Worm (Caenorhabditis elegans) whole organism, L4/young adult: ENCODE results near the gene srbc-24.

ENCODE experiments used
- W03F9.2 ChIP-seq: fragments of 150-350 bp; optimal IDR thresholded peaks from 2 replicates; lab custom pipeline; 2014; ENCODE audit warnings: missing biosample characterization, missing genetic modification characterization
- dao-5 ChIP-seq: sonication (generic microtip); optimal IDR thresholded peaks from 2 replicates; lab custom pipeline; 2016; ENCODE audit warnings: missing genotype, missing genetic modification characterization, moderate library complexity, missing compliant biosample characterization
- him-1 ChIP-seq: sonication (generic microtip); optimal IDR thresholded peaks from 2 replicates; lab custom pipeline; 2016; ENCODE audit warnings: missing genotype, missing genetic modification reagents, missing genetic modification characterization, missing compliant biosample characterization

DNA sequence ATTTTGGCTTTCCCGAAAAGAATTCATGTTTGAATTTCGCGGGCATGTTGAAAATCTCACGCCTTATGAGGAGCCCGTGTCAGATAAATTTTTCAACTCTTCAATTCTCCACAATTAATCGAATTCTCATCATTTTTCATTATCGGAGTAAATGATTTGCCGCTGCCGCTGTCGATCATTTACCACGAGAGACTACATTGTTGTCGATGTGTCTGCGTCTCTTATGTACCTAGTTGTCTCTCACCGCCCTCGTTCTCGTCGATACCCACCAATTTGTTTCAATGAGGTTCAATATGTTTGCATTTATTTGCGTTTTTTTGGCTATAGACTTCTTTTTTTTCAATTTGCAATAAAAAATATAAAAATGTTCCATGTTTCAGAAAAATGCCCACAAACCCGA, 40.6 kb downstream of the srbc-24 start, which contains the start of gene nhr-13:
- TF ChIP-seq him-1 (tag; lab: Kevin White, UChicago) (no peak), W03F9.2 (tag; lab: Kevin White, UChicago) (no peak), dao-5 (tag; lab: Kevin White, UChicago) (no peak)
